Fruit fly (Drosophila melanogaster) whole organism, embryonic: ENCODE measurements around the gene Muc11A.

ENCODE experiments used
- Abd-B ChIP-seq: fragments of 200-800 bp; sonication (Bioruptor generic); optimal IDR thresholded peaks from 2 replicates; lab custom pipeline; 2018; ENCODE audit warnings: missing biosample characterization, mild to moderate bottlenecking, missing genetic modification characterization, moderate library complexity
- Adf1 ChIP-seq: fragments of 200-800 bp; sonication (Bioruptor generic); IDR thresholded peaks from 2 replicates; pipeline ENCODE4 v1.3.6; 2022; ENCODE audit warnings: missing biosample characterization, missing genetic modification characterization
- CG10267 ChIP-seq: fragments of 200-800 bp; sonication (Bioruptor generic); optimal IDR thresholded peaks from 2 replicates; lab custom pipeline; 2018; ENCODE audit warnings: missing biosample characterization, mild to moderate bottlenecking, missing genetic modification characterization, moderate library complexity
- CG11093 ChIP-seq: fragments of 200-800 bp; sonication (Bioruptor generic); IDR thresholded peaks from 3 replicates; pipeline ENCODE4 v1.3.6; 2022; ENCODE audit warnings: missing biosample characterization, missing genetic modification characterization
- CG13296 ChIP-seq: fragments of 200-800 bp; sonication (Bioruptor generic); optimal IDR thresholded peaks from 3 replicates; lab custom pipeline; 2018; ENCODE audit warnings: missing biosample characterization, mild to moderate bottlenecking, missing genetic modification characterization
- CG13624 ChIP-seq: fragments of 200-800 bp; sonication (Bioruptor generic); optimal IDR thresholded peaks from 2 replicates; lab custom pipeline; 2016; ENCODE audit warnings: missing biosample characterization, missing genetic modification characterization
- CG14860 ChIP-seq: fragments of 200-800 bp; sonication (Bioruptor generic); IDR thresholded peaks from 3 replicates; pipeline ENCODE4 v1.3.6; 2022; ENCODE audit warnings: missing biosample characterization, missing genetic modification characterization; ENCODE audit not compliant: partially characterized antibody
- CG15073 ChIP-seq: fragments of 200-800 bp; sonication (Bioruptor generic); optimal IDR thresholded peaks from 2 replicates; lab custom pipeline; 2016; ENCODE audit warnings: missing biosample characterization, missing genetic modification characterization
- CG17802 ChIP-seq: fragments of 200-800 bp; sonication (Bioruptor generic); optimal IDR thresholded peaks from 2 replicates; lab custom pipeline; 2018; ENCODE audit warnings: missing biosample characterization, mild to moderate bottlenecking, missing genetic modification characterization, moderate library complexity
- CG34224 ChIP-seq: fragments of 200-800 bp; sonication (Bioruptor generic); IDR thresholded peaks from 3 replicates; pipeline ENCODE4 v1.3.6; 2022; ENCODE audit warnings: missing biosample characterization, missing genetic modification characterization; ENCODE audit not compliant: partially characterized antibody
- CG5953 ChIP-seq: fragments of 200-800 bp; sonication (Bioruptor generic); IDR thresholded peaks from 2 replicates; pipeline ENCODE4 v1.3.6; 2022; ENCODE audit warnings: missing biosample characterization, missing genetic modification characterization
- CG6272 ChIP-seq: fragments of 200-800 bp; sonication (Bioruptor generic); IDR thresholded peaks from 2 replicates; pipeline ENCODE4 v1.3.6; 2022; ENCODE audit warnings: missing biosample characterization, missing genetic modification characterization
- CG7987 ChIP-seq: fragments of 200-800 bp; sonication (Bioruptor generic); optimal IDR thresholded peaks from 2 replicates; lab custom pipeline; 2018; ENCODE audit warnings: missing biosample characterization, mild to moderate bottlenecking, missing genetic modification characterization, moderate library complexity
- CHES-1-like ChIP-seq: fragments of 200-800 bp; sonication (Bioruptor generic); optimal IDR thresholded peaks from 2 replicates; lab custom pipeline; 2016; ENCODE audit warnings: missing biosample characterization, missing genetic modification characterization
- Chrac-16 ChIP-seq: fragments of 200-800 bp; sonication (Bioruptor generic); optimal IDR thresholded peaks from 3 replicates; lab custom pipeline; 2016; ENCODE audit warnings: missing biosample characterization, missing genetic modification characterization
- CoRest ChIP-seq: fragments of 200-800 bp; sonication (Bioruptor generic); optimal IDR thresholded peaks from 3 replicates; lab custom pipeline; 2018; ENCODE audit warnings: missing biosample characterization, mild to moderate bottlenecking, missing genetic modification characterization, moderate library complexity
- Dad ChIP-seq: fragments of 200-800 bp; sonication (Bioruptor generic); optimal IDR thresholded peaks from 3 replicates; lab custom pipeline; 2016; ENCODE audit warnings: missing biosample characterization, missing genetic modification characterization
- Dbx ChIP-seq: fragments of 200-800 bp; sonication (Bioruptor generic); IDR thresholded peaks from 3 replicates; pipeline ENCODE4 v1.3.6; 2022; ENCODE audit warnings: missing biosample characterization, missing genetic modification characterization
- Deaf1 ChIP-seq: fragments of 200-800 bp; optimal IDR thresholded peaks from 3 replicates; lab custom pipeline; 2019; ENCODE audit warnings: missing biosample characterization, mild to moderate bottlenecking, missing genetic modification characterization, moderate library complexity
- E2f2 ChIP-seq: fragments of 200-800 bp; sonication (Bioruptor generic); IDR thresholded peaks from 2 replicates; pipeline ENCODE4 v1.3.6; 2022; ENCODE audit warnings: missing biosample characterization, missing genetic modification characterization
- HLH3B ChIP-seq: fragments of 200-800 bp; sonication (Bioruptor generic); IDR thresholded peaks from 2 replicates; pipeline ENCODE4 v1.3.6; 2022; ENCODE audit warnings: missing biosample characterization, missing genetic modification characterization
- Hand ChIP-seq: fragments of 200-800 bp; sonication (Bioruptor generic); optimal IDR thresholded peaks from 2 replicates; lab custom pipeline; 2017; ENCODE audit warnings: mild to moderate bottlenecking, missing biosample characterization, missing genetic modification reagents, missing genetic modification characterization
- Hey ChIP-seq: fragments of 200-800 bp; sonication (Bioruptor generic); optimal IDR thresholded peaks from 3 replicates; lab custom pipeline; 2018; ENCODE audit warnings: missing biosample characterization, mild to moderate bottlenecking, missing genetic modification characterization
- NFAT ChIP-seq: fragments of 200-800 bp; sonication (Bioruptor generic); IDR thresholded peaks from 2 replicates; pipeline ENCODE4 v1.3.6; 2022; ENCODE audit warnings: missing biosample characterization, missing genetic modification characterization
- Rx ChIP-seq: fragments of 200-800 bp; sonication (Bioruptor generic); IDR thresholded peaks from 2 replicates; pipeline ENCODE4 v1.3.6; 2022; ENCODE audit warnings: missing biosample characterization, missing genetic modification characterization
- Sin3A ChIP-seq: fragments of >200 bp; optimal IDR thresholded peaks from 2 replicates; lab custom pipeline; 2018
- Vsx1 ChIP-seq: fragments of 200-800 bp; sonication (Bioruptor generic); optimal IDR thresholded peaks from 2 replicates; lab custom pipeline; 2017; ENCODE audit warnings: missing biosample characterization, mild to moderate bottlenecking, missing genetic modification characterization, missing genetic modification reagents
- Xbp1 ChIP-seq: fragments of 200-800 bp; sonication (Bioruptor generic); optimal IDR thresholded peaks from 3 replicates; lab custom pipeline; 2016; ENCODE audit warnings: missing biosample characterization, mild to moderate bottlenecking, missing genetic modification characterization
- al ChIP-seq: fragments of 200-800 bp; sonication (Bioruptor generic); IDR thresholded peaks from 2 replicates; pipeline ENCODE4 v1.3.6; 2022; ENCODE audit warnings: missing biosample characterization, missing genetic modification characterization
- ato ChIP-seq: fragments of 200-800 bp; sonication (Bioruptor generic); IDR thresholded peaks from 2 replicates; pipeline ENCODE4 v1.3.6; 2022; ENCODE audit warnings: missing biosample characterization, missing genetic modification characterization; ENCODE audit not compliant: partially characterized antibody
- br ChIP-seq: fragments of >200 bp; optimal IDR thresholded peaks from 2 replicates; lab custom pipeline; 2017
- caup ChIP-seq: fragments of 200-800 bp; sonication (Bioruptor generic); optimal IDR thresholded peaks from 3 replicates; lab custom pipeline; 2017; ENCODE audit warnings: missing biosample characterization, mild to moderate bottlenecking, missing genetic modification characterization, moderate library complexity; ENCODE audit not compliant: severe bottlenecking
- ci ChIP-seq: fragments of 200-800 bp; sonication (Bioruptor generic); IDR thresholded peaks from 3 replicates; pipeline ENCODE4 v1.3.6; 2022; ENCODE audit warnings: missing biosample characterization, missing genetic modification characterization
- dm ChIP-seq: fragments of 200-800 bp; sonication (Bioruptor generic); optimal IDR thresholded peaks from 3 replicates; lab custom pipeline; 2016; ENCODE audit warnings: missing biosample characterization, missing genetic modification characterization
- gcm2 ChIP-seq: fragments of 200-800 bp; sonication (Bioruptor generic); optimal IDR thresholded peaks from 2 replicates; lab custom pipeline; 2016; ENCODE audit warnings: missing biosample characterization, missing genetic modification characterization
- hb ChIP-seq: fragments of 200-800 bp; sonication (Bioruptor generic); IDR thresholded peaks from 3 replicates; pipeline ENCODE4 v1.3.6; 2022; ENCODE audit warnings: missing biosample characterization, missing genetic modification characterization; ENCODE audit not compliant: partially characterized antibody
- inv ChIP-seq: fragments of 200-800 bp; sonication (Bioruptor generic); IDR thresholded peaks from 2 replicates; pipeline ENCODE4 v1.3.6; 2022; ENCODE audit warnings: missing biosample characterization, missing genetic modification characterization; ENCODE audit not compliant: partially characterized antibody
- mam ChIP-seq: fragments of 200-800 bp; sonication (Bioruptor generic); optimal IDR thresholded peaks from 3 replicates; lab custom pipeline; 2016; ENCODE audit warnings: missing biosample characterization, missing genetic modification characterization
- pfk ChIP-seq: fragments of 200-800 bp; sonication (Bioruptor generic); optimal IDR thresholded peaks from 2 replicates; lab custom pipeline; 2018; ENCODE audit warnings: missing biosample characterization, mild to moderate bottlenecking, missing genetic modification characterization, moderate library complexity
- phol ChIP-seq: fragments of 200-800 bp; sonication (Bioruptor generic); optimal IDR thresholded peaks from 3 replicates; lab custom pipeline; 2018; ENCODE audit warnings: missing biosample characterization, mild to moderate bottlenecking, missing genetic modification characterization, moderate library complexity
- rib ChIP-seq: fragments of 200-800 bp; sonication (Bioruptor generic); IDR thresholded peaks from 2 replicates; pipeline ENCODE4 v1.3.6; 2022; ENCODE audit warnings: missing biosample characterization, missing genetic modification characterization
- sd ChIP-seq: fragments of 200-800 bp; sonication (Bioruptor generic); optimal IDR thresholded peaks from 3 replicates; lab custom pipeline; 2018; ENCODE audit warnings: missing biosample characterization, mild to moderate bottlenecking, missing genetic modification characterization, moderate library complexity
- sna ChIP-seq: fragments of 200-800 bp; sonication (Bioruptor generic); IDR thresholded peaks from 2 replicates; pipeline ENCODE4 v1.3.6; 2022; ENCODE audit warnings: missing biosample characterization, missing genetic modification characterization; ENCODE audit not compliant: partially characterized antibody
- sr ChIP-seq: fragments of 200-800 bp; sonication (Bioruptor generic); IDR thresholded peaks from 3 replicates; pipeline ENCODE4 v1.3.6; 2022; ENCODE audit warnings: missing biosample characterization, missing genetic modification characterization
- tna ChIP-seq: fragments of 200-800 bp; sonication (Bioruptor generic); IDR thresholded peaks from 2 replicates; pipeline ENCODE4 v1.3.6; 2022; ENCODE audit warnings: missing biosample characterization, missing genetic modification characterization; ENCODE audit not compliant: partially characterized antibody
- vnd ChIP-seq: fragments of 200-800 bp; sonication (Bioruptor generic); IDR thresholded peaks from 3 replicates; pipeline ENCODE4 v1.3.6; 2022; ENCODE audit warnings: missing biosample characterization, missing genetic modification characterization; ENCODE audit not compliant: partially characterized antibody
- zen ChIP-seq: fragments of 200-800 bp; sonication (Bioruptor generic); optimal IDR thresholded peaks from 3 replicates; lab custom pipeline; 2018; ENCODE audit warnings: missing biosample characterization, mild to moderate bottlenecking, missing genetic modification characterization, moderate library complexity
- zen2 ChIP-seq: fragments of 200-800 bp; sonication (Bioruptor generic); IDR thresholded peaks from 3 replicates; pipeline ENCODE4 v1.3.6; 2022; ENCODE audit warnings: missing biosample characterization, missing genetic modification characterization; ENCODE audit not compliant: partially characterized antibody

Gene Muc11A

DNA sequence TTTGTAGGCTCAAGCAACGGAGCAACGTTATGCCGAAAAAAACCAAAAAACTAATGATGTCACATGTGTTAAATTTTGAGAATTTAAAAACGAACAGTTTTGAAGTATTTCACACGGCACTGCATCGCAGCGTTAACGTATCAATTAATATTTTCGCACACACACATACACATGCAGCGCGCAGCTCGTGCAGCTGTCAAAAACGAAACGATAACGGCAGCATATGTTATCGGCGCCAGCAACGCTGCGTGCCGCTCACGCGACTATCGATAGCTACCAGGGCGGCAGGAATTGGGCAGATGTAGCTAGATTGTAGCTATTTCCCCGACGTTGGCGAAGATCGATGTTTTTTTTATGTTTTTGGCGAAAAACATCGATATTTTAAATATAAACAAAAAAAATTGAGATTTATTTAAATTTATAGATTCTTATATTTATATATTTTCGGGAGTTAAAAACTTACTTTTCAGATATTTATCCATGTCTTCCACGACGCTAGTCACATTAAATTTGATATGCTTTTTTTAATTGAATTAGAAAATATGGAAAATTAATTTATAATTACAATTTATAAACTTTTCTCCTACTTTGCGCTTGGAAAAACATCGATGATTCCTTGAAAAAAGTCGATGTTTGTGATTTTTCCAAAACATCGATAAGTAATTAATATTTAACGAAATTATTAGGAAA, 30.6 kb upstream of the Muc11A start, which contains the start of gene Usp7 (continued):
- TF ChIP-seq Hand (GFP tag; lab: Kevin White, UChicago), result peak; percentile 7
- TF ChIP-seq HLH3B, result no peak; the same call in 1 of the 2 replicates
- TF ChIP-seq Xbp1 (GFP tag; lab: Kevin White, UChicago), result peak; percentile 35
- peak; percentile 50 for TF ChIP-seq zen
- TF ChIP-seq CG14860 (GFP tag; lab: Robert Waterston, UW), result peak; percentile 91
- TF ChIP-seq sna (GFP tag; lab: Robert Waterston, UW), result peak; percentile 79
- peak; percentile 50 for TF ChIP-seq CG10267 (tag; lab: Kevin White, UChicago)
- peak; percentile 86 for TF ChIP-seq CG17802
- TF ChIP-seq phol (tag; lab: Kevin White, UChicago), result peak; percentile 52
- peak; percentile 58 for TF ChIP-seq Abd-B (GFP tag; lab: Kevin White, UChicago)
- TF ChIP-seq Sin3A, result no peak
- TF ChIP-seq Hey (tag; lab: Kevin White, UChicago), result no peak
- no peak for TF ChIP-seq NFAT (GFP tag; lab: Robert Waterston, UW)
- peak; percentile 12 for TF ChIP-seq mam (GFP tag; lab: Kevin White, UChicago)
- TF ChIP-seq Dad (GFP tag; lab: Kevin White, UChicago), result no peak
- TF ChIP-seq tna (GFP tag; lab: Robert Waterston, UW), result peak; percentile 92
- TF ChIP-seq br (lab: Kevin White, UChicago), result no peak
- peak; percentile 91 for TF ChIP-seq CG34224 (GFP tag; lab: Robert Waterston, UW)
- TF ChIP-seq gcm2, result no peak
- TF ChIP-seq dm, result peak; percentile 39
- TF ChIP-seq CG11093 (GFP tag; lab: Robert Waterston, UW), result no peak
- TF ChIP-seq pfk (GFP tag; lab: Kevin White, UChicago), result peak; percentile 71
- peak; percentile 89 for TF ChIP-seq ato (GFP tag; lab: Robert Waterston, UW)
- TF ChIP-seq sr (GFP tag; lab: Robert Waterston, UW), result no peak
- peak; percentile 78 for TF ChIP-seq Adf1 (GFP tag; lab: Robert Waterston, UW)
- TF ChIP-seq zen2, result peak; percentile 81
- TF ChIP-seq Chrac-16, result peak; percentile 41
- peak; percentile 15; the same call in 1 of the 2 replicates for TF ChIP-seq Rx (GFP tag; lab: Robert Waterston, UW)
- no peak for TF ChIP-seq Vsx1
- TF ChIP-seq hb (GFP tag; lab: Robert Waterston, UW), result peak; percentile 93
- no peak for TF ChIP-seq sd
- TF ChIP-seq caup, result peak; percentile 15
- peak; percentile 32 for TF ChIP-seq CG13296 (GFP tag; lab: Kevin White, UChicago)
- TF ChIP-seq CG5953 (GFP tag; lab: Robert Waterston, UW), result no peak
- TF ChIP-seq inv (GFP tag; lab: Robert Waterston, UW), result peak; percentile 95
- TF ChIP-seq CHES-1-like (GFP tag; lab: Kevin White, UChicago), result no peak
- TF ChIP-seq CG7987 (GFP tag; lab: Kevin White, UChicago), result no peak
- TF ChIP-seq CoRest (tag; lab: Kevin White, UChicago), result peak; percentile 48
- peak; percentile 29 for TF ChIP-seq CG13624 (GFP tag; lab: Kevin White, UChicago)
- TF ChIP-seq Deaf1 (tag; lab: Kevin White, UChicago), result no peak
- no peak for TF ChIP-seq rib (GFP tag; lab: Robert Waterston, UW)
- peak; percentile 73 for TF ChIP-seq E2f2
- TF ChIP-seq al (GFP tag; lab: Robert Waterston, UW), result 0 out of 2 replicates have a peak, but pooled peaks have one; percentile 12
- TF ChIP-seq CG15073 (GFP tag; lab: Kevin White, UChicago), result no peak
- peak; percentile 91 for TF ChIP-seq vnd
- peak; percentile 61; the same call in 1 of the 3 replicates for TF ChIP-seq ci (GFP tag; lab: Robert Waterston, UW)
- TF ChIP-seq Dbx (GFP tag; lab: Robert Waterston, UW), result peak; percentile 58; the same call in 1 of the 3 replicates
- TF ChIP-seq CG6272 (GFP tag; lab: Robert Waterston, UW), result peak; percentile 43; the same call in 1 of the 2 replicates
